Worm (Caenorhabditis elegans) whole organism, L2 larva: Measurements from ENCODE around the gene cnc-2.

Experiments
- aly-2 ChIP-seq: fragments of 150-350 bp; optimal IDR thresholded peaks from 2 replicates; lab custom pipeline; 2014; ENCODE audit warnings: missing biosample characterization, missing genetic modification characterization
- ama-1 ChIP-seq: fragments of 150-350 bp; optimal IDR thresholded peaks from 2 replicates; lab custom pipeline; 2018; ENCODE audit warnings: inconsistent platforms
- blmp-1 ChIP-seq: sonication (generic microtip); optimal IDR thresholded peaks from 2 replicates; lab custom pipeline; 2017; ENCODE audit warnings: missing genetic modification characterization, mild to moderate bottlenecking, missing compliant biosample characterization, antibody characterized with exemption, moderate library complexity; ENCODE audit not compliant: insufficient read depth
- fos-1 ChIP-seq: fragments of 150-350 bp; optimal IDR thresholded peaks from 2 replicates; lab custom pipeline; 2014; ENCODE audit warnings: missing biosample characterization, missing genetic modification characterization
- lin-13 ChIP-seq: fragments of 150-350 bp; optimal IDR thresholded peaks from 2 replicates; lab custom pipeline; 2014; ENCODE audit warnings: missing biosample characterization, missing genetic modification reagents, missing genetic modification characterization
- lsy-2 ChIP-seq, 2 experiments: fragments of 150-350 bp in 1 of 2; sonication (generic microtip) in 1 of 2; optimal IDR thresholded peaks; 2 replicates each; lab custom pipeline; 2014 to 2017; ENCODE audit warnings: missing biosample characterization in 2 of 2, missing genetic modification characterization in 2 of 2
- mdl-1 ChIP-seq, 2 experiments: fragments of 150-350 bp in 1 of 2; sonication (generic microtip) in 1 of 2; optimal IDR thresholded peaks; 2 replicates each; lab custom pipeline; 2017; ENCODE audit warnings: missing biosample characterization in 2 of 2, missing genetic modification characterization in 2 of 2
- nhr-237 ChIP-seq: fragments of 150-350 bp; optimal IDR thresholded peaks from 2 replicates; lab custom pipeline; 2014; ENCODE audit warnings: missing biosample characterization, missing genetic modification characterization

ce11 chrV:1486031-1486430 is 36.0 kb upstream of the cnc-2 start:
- TF ChIP-seq mdl-1 (tag; optimal IDR thresholded peaks at IDR 0.05; lab: Kevin White, UChicago): no peak
- TF ChIP-seq nhr-237 (tag; lab: Kevin White, UChicago): no peak
- TF ChIP-seq blmp-1 (tag; lab: Kevin White, UChicago): no peak
- TF ChIP-seq ama-1 (lab: Kevin White, UChicago): no peak
- TF ChIP-seq lsy-2 (tag; optimal IDR thresholded peaks at IDR 0.05; lab: Kevin White, UChicago): no peak
- no peak for TF ChIP-seq aly-2
- TF ChIP-seq fos-1 (tag; lab: Kevin White, UChicago): no peak
- no peak for TF ChIP-seq lin-13 (GFP tag; lab: Kevin White, UChicago)
